2 worm cellular contexts compared by ENCODE assay signal in genomic region chrII:11535924-11536323, ce11.
TF ChIP-seq lines count a peak whose summit lies in the region.

No protein-coding gene starts in this region.

TF ChIP-seq in whole organism, late embryonic, 69 proteins besides CTCF, POLR2A, EP300 and RAD21:
- TF ChIP-seq F13H6.1 (tag; optimal IDR thresholded peaks at IDR 0.05; lab: Kevin White, UChicago) (no peak), elt-2 (tag; optimal IDR thresholded peaks at IDR 0.05; lab: Kevin White, UChicago) (peak; percentile 43)
TF ChIP-seq in whole organism, late embryonic: peak in this region for 1.

TF ChIP-seq in whole organism, mixed stage, embryonic, 35 proteins besides CTCF, POLR2A, EP300 and RAD21:
- TF ChIP-seq zip-8 (tag; optimal IDR thresholded peaks at IDR 0.05; lab: Kevin White, UChicago) (peak; percentile 99), ces-1 (GFP tag; optimal IDR thresholded peaks at IDR 0.05; lab: Kevin White, UChicago) (no peak)
